Worm (Caenorhabditis elegans): ENCODE results near the gene W04E12.2.
"Not testable (repeated sequence)": the region's sequence is repeated elsewhere in the genome, so short reads cannot be mapped to it uniquely, and the experiment has no call there.

Gene W04E12.2

DNA sequence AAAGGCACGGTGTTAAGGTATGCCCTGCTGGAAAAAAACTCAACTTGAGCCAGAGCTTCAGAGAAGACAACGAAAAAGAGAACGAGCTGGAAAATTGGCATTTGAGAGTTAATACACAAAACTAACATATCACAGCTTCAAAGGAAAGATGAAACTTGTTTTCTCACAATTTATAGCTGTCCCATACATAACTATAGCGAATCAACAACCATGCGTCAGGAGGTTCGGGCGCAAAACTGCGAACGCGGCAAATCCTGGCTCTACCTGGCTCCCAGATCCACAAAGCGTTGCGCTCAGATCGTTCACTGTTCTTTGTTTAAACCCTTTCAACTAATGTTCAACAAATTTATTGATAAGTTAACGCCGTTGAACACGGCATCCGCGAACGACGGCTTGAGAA lies 30.4 kb downstream of the W04E12.2 start, which contains the start of gene Y43F8C.15:
Gene Y43F8C.15, minus strand, starts transcription at position 101 of the 400 bp plus-strand sequence.
- TF ChIP-seq nhr-28 (tag; optimal IDR thresholded peaks at IDR 0.05); unc-62 (GFP tag; optimal IDR thresholded peaks at IDR 0.05); cnd-1 (tag; optimal IDR thresholded peaks at IDR 0.05): not testable (repeated sequence)

DNA sequence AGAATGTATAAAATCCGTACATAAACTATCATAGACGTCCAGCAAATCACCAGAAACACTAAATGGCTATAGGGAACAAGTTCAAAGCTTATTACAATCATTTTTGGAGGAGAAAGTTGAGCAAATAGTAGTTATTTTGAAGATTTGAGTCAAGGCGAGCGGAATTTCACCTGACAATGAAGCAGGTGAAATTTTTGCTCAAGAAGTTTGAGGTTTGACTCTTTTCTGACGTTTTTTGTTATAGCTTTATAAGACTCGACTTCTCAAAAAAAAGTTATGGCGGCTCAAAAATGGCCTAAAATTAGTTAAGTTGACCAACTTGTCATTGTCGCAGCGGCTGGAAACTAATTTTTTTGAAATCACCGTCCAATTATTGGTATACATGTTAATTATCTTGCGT lies 32.1 kb downstream of the W04E12.2 start, which contains the start of gene srv-3:
Gene srv-3, minus strand, starts transcription at position 101 of the 400 bp plus-strand sequence.
- TF ChIP-seq ham-2 (GFP tag; optimal IDR thresholded peaks at IDR 0.05): no peak
- no peak for TF ChIP-seq drap-1 (GFP tag; optimal IDR thresholded peaks at IDR 0.05)
- TF ChIP-seq pha-4 (tag; optimal IDR thresholded peaks at IDR 0.05): no peak
- TF ChIP-seq nhr-2 (tag; optimal IDR thresholded peaks at IDR 0.05): no peak
- no peak for TF ChIP-seq tbx-8 (GFP tag; optimal IDR thresholded peaks at IDR 0.05)
- TF ChIP-seq ceh-83 (GFP tag; optimal IDR thresholded peaks at IDR 0.05): no peak
- no peak for TF ChIP-seq zip-8 (tag; optimal IDR thresholded peaks at IDR 0.05)
- no peak for TF ChIP-seq unc-39 (tag; optimal IDR thresholded peaks at IDR 0.05)

DNA sequence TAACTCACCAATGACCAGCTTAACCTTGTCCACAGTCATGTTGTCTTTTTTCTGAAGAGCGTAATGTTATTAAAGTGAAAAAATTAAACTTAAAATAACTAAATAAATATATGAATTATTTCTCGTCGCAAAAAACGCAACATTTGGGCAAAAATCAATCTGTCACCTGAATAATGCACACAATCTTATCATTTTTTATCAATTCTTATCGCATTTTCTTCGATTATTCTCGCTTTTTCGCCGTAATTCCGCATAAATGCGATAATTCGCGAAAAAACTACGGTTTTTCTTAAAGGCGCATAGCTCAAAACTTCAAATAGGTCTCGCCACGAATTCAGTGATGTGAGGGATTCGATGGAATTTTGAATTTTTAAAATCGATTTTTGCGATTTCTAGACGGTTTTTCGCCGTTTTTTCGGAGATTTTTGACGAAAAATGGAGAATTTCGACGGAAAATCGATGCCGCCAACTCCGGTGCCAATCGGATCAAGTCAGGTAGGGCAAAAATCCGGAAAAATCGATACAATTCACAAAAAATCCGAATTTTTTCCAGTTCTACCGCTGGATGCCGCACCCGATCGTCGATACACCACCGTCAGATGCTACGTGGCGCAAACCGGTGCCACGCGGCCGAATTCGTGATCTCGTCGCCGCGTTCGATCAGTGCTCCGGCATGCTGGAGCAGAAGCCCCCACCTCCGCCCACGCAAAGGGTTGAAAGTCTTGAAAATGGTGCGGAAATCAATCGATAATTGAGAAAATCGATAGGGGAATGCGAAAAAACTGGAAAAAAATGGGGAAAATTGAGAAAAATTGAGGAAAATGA lies 43.4 kb downstream of the W04E12.2 start, which contains the start of the genes Y43F8C.13 and ani-3:
Gene Y43F8C.13, minus strand, starts transcription at position 51 of the 825 bp plus-strand sequence.
Gene ani-3, plus strand, starts transcription at position 385 of the 825 bp plus-strand sequence.
- TF ChIP-seq unc-120 (tag; optimal IDR thresholded peaks at IDR 0.05; ENCODE audit: poor library complexity, severe bottlenecking): no peak
- TF ChIP-seq ces-1 (GFP tag; optimal IDR thresholded peaks at IDR 0.05): no peak
- TF ChIP-seq ztf-11 (tag; optimal IDR thresholded peaks at IDR 0.05): no peak
- no peak for TF ChIP-seq hlh-1 (tag; optimal IDR thresholded peaks at IDR 0.05)
- no peak for TF ChIP-seq ceh-43 (GFP tag; optimal IDR thresholded peaks at IDR 0.05)
- TF ChIP-seq nhr-76 (tag; optimal IDR thresholded peaks at IDR 0.05): no peak

DNA sequence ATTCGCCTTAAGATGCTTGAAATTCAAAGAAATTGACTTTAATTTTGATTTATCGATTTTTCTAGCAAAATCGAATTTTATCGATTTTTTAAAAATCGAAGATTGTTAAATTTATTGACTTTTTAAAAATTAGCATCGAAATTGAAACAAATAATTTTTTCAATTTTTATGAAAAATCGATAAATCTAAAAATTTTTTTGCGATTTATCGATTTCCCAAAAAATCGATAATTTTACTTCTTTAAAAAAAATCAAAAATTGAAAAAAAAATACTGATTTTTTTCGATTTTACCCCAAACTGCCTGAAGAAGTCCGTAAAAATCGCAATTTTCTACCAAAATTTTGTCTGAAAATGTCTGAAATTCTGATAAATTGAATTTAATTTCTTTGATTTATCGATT lies 49.0 kb downstream of the W04E12.2 start:
- TF ChIP-seq drap-1 (GFP tag; optimal IDR thresholded peaks at IDR 0.05) (no peak), ceh-83 (GFP tag; optimal IDR thresholded peaks at IDR 0.05) (no peak), unc-62 (GFP tag; optimal IDR thresholded peaks at IDR 0.05) (no peak), cnd-1 (tag; optimal IDR thresholded peaks at IDR 0.05) (no peak), ham-2 (GFP tag; optimal IDR thresholded peaks at IDR 0.05) (no peak), sem-2 (GFP tag; optimal IDR thresholded peaks at IDR 0.05) (no peak), ceh-43 (GFP tag; optimal IDR thresholded peaks at IDR 0.05) (no peak), lin-13 (tag; optimal IDR thresholded peaks at IDR 0.05) (no peak), elt-1 (tag; optimal IDR thresholded peaks at IDR 0.05; ENCODE audit: borderline replicate concordance, insufficient read depth) (no peak), blmp-1 (tag; optimal IDR thresholded peaks at IDR 0.05) (no peak), M03D4.4 (tag; optimal IDR thresholded peaks at IDR 0.05) (no peak), nhr-28 (tag; optimal IDR thresholded peaks at IDR 0.05) (no peak), ztf-11 (tag; optimal IDR thresholded peaks at IDR 0.05) (no peak), bed-3 (GFP tag; optimal IDR thresholded peaks at IDR 0.05) (no peak), nhr-237 (tag; optimal IDR thresholded peaks at IDR 0.05) (no peak), lsy-2 (tag; optimal IDR thresholded peaks at IDR 0.05) (no peak)

DNA sequence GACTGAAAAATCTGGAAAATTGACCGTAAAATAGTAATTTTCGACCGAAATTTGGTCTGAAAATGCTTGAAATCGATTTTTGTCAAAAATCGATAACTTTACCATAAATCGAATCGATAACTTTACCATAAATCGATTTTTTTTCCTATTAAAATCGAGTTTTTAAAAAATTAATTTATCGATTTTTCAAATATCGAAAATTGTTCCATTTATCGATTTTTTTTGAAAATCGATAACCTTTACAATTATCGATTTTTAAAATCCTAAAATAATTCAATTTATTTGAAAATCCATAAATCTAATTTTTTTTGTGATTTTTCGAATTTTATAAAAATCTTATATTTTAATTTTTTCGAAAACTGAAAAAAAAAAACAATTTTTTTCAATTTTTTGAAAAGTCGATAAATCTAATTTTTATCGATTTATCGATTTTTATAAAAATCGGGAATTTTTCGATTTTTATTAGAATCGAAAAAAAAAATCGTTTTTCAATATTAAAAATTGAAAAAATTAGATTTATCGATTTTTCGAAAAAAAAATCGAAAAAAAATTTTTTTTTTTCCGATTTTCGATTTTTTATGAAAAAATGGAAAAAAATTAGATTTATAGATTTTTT lies 49.6 kb downstream of the W04E12.2 start:
- TF ChIP-seq nhr-12 (tag; optimal IDR thresholded peaks at IDR 0.05) (no peak), unc-39 (tag; optimal IDR thresholded peaks at IDR 0.05) (no peak), nhr-76 (tag; optimal IDR thresholded peaks at IDR 0.05) (no peak), ces-1 (GFP tag; optimal IDR thresholded peaks at IDR 0.05) (no peak)

Data from whole organism, mixed stage, embryonic.